Comparison of ENCODE assay signal across 2 fruit fly cellular contexts in genomic region chr3R:16337053-16337385, dm6.
TF ChIP-seq lines count a peak whose summit lies in the region.

No protein-coding gene starts in this region.

TF ChIP-seq in whole organism, embryonic, 481 proteins besides CTCF, POLR2A, EP300 and RAD21 (continued from another document and continues in another):
- peak; percentile 51 for TF ChIP-seq E2f1 (GFP tag; IDR thresholded peaks at IDR 0.05; lab: Robert Waterston, UW)
- TF ChIP-seq CG2889 (GFP tag; IDR thresholded peaks at IDR 0.05; lab: Robert Waterston, UW) = no peak
- TF ChIP-seq Rfx (GFP tag; IDR thresholded peaks at IDR 0.05; lab: Robert Waterston, UW) = no peak
- TF ChIP-seq fd96Cb (tag; optimal IDR thresholded peaks at IDR 0.05; lab: Kevin White, UChicago) = peak; percentile 66
- TF ChIP-seq chm (GFP tag; IDR thresholded peaks at IDR 0.05; lab: Robert Waterston, UW) = peak; percentile 59; the same call in 1 of the 2 replicates
- peak; percentile 32 for TF ChIP-seq CG10209 (GFP tag; optimal IDR thresholded peaks at IDR 0.05; lab: Kevin White, UChicago)
- no peak for TF ChIP-seq knrl (GFP tag; IDR thresholded peaks at IDR 0.05; lab: Robert Waterston, UW; ENCODE audit: partially characterized antibody)
- TF ChIP-seq ci (GFP tag; IDR thresholded peaks at IDR 0.05; lab: Robert Waterston, UW) = peak; percentile 74; the same call in 2 of the 3 replicates
- TF ChIP-seq bbx (GFP tag; IDR thresholded peaks at IDR 0.05; lab: Robert Waterston, UW; ENCODE audit: partially characterized antibody) = no peak
- TF ChIP-seq CG2116 (GFP tag; optimal IDR thresholded peaks at IDR 0.05; lab: Kevin White, UChicago) = peak; percentile 10
- TF ChIP-seq ash1 (GFP tag; optimal IDR thresholded peaks at IDR 0.05; lab: Kevin White, UChicago) = no peak
- TF ChIP-seq CG13775 (GFP tag; optimal IDR thresholded peaks at IDR 0.05; lab: Kevin White, UChicago) = peak; percentile 69
- TF ChIP-seq wor (GFP tag; IDR thresholded peaks at IDR 0.05; lab: Robert Waterston, UW) = 0 out of 2 replicates have a peak, but pooled peaks have one; percentile 20
- peak; percentile 64 for TF ChIP-seq CG17328 (GFP tag; IDR thresholded peaks at IDR 0.05; lab: Robert Waterston, UW)
- 0 out of 2 replicates have a peak, but pooled peaks have one; percentile 2 for TF ChIP-seq H2.0 (GFP tag; IDR thresholded peaks at IDR 0.05; lab: Robert Waterston, UW)
- TF ChIP-seq zen2 (GFP tag; IDR thresholded peaks at IDR 0.05; lab: Robert Waterston, UW; ENCODE audit: partially characterized antibody) = no peak
- peak; percentile 50 for TF ChIP-seq CG12236 (GFP tag; optimal IDR thresholded peaks at IDR 0.05; lab: Kevin White, UChicago)
- TF ChIP-seq CG17829 (tag; optimal IDR thresholded peaks at IDR 0.05; lab: Kevin White, UChicago) = peak; percentile 83
- no peak for TF ChIP-seq cwo (GFP tag; optimal IDR thresholded peaks at IDR 0.05; lab: Kevin White, UChicago)
- peak; percentile 48; the same call in 1 of the 2 replicates for TF ChIP-seq sisA (GFP tag; IDR thresholded peaks at IDR 0.05; lab: Robert Waterston, UW)
- peak; percentile 83 for TF ChIP-seq ara (GFP tag; IDR thresholded peaks at IDR 0.05; lab: Robert Waterston, UW)
- peak; percentile 2 for TF ChIP-seq CG4617 (GFP tag; optimal IDR thresholded peaks at IDR 0.05; lab: Kevin White, UChicago; ENCODE audit: borderline replicate concordance)
- no peak for TF ChIP-seq trh (GFP tag; optimal IDR thresholded peaks at IDR 0.05; lab: Kevin White, UChicago)
- peak; percentile 36; the same call in 1 of the 2 replicates for TF ChIP-seq Awh (GFP tag; IDR thresholded peaks at IDR 0.05; lab: Robert Waterston, UW)
- peak; percentile 68 for TF ChIP-seq CG8290 (GFP tag; optimal IDR thresholded peaks at IDR 0.05; lab: Kevin White, UChicago)
- no peak for TF ChIP-seq CG8290 (tag; optimal IDR thresholded peaks at IDR 0.05; lab: Kevin White, UChicago)
- peak; percentile 77 for TF ChIP-seq gem (tag; optimal IDR thresholded peaks at IDR 0.05; lab: Kevin White, UChicago)
- peak; percentile 7 for TF ChIP-seq CoRest (tag; optimal IDR thresholded peaks at IDR 0.05; lab: Kevin White, UChicago)
- TF ChIP-seq chn (GFP tag; optimal IDR thresholded peaks at IDR 0.05; lab: Kevin White, UChicago) = peak; percentile 75
- no peak for TF ChIP-seq exex (tag; optimal IDR thresholded peaks at IDR 0.05; lab: Kevin White, UChicago)
- TF ChIP-seq Hr51 (GFP tag; optimal IDR thresholded peaks at IDR 0.05; lab: Kevin White, UChicago) = peak; percentile 14 to 54
- TF ChIP-seq sqz (GFP tag; optimal IDR thresholded peaks at IDR 0.05; lab: Kevin White, UChicago) = no peak
- TF ChIP-seq lilli (GFP tag; optimal IDR thresholded peaks at IDR 0.05; lab: Kevin White, UChicago) = peak; percentile 56
- TF ChIP-seq slp2 (GFP tag; optimal IDR thresholded peaks at IDR 0.05; lab: Kevin White, UChicago) = peak; percentile 26
- no peak for TF ChIP-seq onecut (GFP tag; IDR thresholded peaks at IDR 0.05; lab: Robert Waterston, UW)
- no peak for TF ChIP-seq caup (GFP tag; optimal IDR thresholded peaks at IDR 0.05; lab: Kevin White, UChicago; ENCODE audit: severe bottlenecking)
- no peak for TF ChIP-seq CG17568 (GFP tag; optimal IDR thresholded peaks at IDR 0.05; lab: Kevin White, UChicago)
- TF ChIP-seq Antp (GFP tag; optimal IDR thresholded peaks at IDR 0.05; lab: Kevin White, UChicago) = peak; percentile 48
- TF ChIP-seq mld (GFP tag; IDR thresholded peaks at IDR 0.05; lab: Robert Waterston, UW; ENCODE audit: partially characterized antibody) = no peak
- no peak for TF ChIP-seq YL-1 (GFP tag; optimal IDR thresholded peaks at IDR 0.05; lab: Kevin White, UChicago)
- no peak for TF ChIP-seq so (GFP tag; IDR thresholded peaks at IDR 0.05; lab: Robert Waterston, UW)
- TF ChIP-seq CG10959 (GFP tag; IDR thresholded peaks at IDR 0.05; lab: Robert Waterston, UW) = peak; percentile 77
- peak; percentile 60 for TF ChIP-seq Ssrp (tag; optimal IDR thresholded peaks at IDR 0.05; lab: Kevin White, UChicago)
- peak; percentile 56 for TF ChIP-seq Camta (GFP tag; optimal IDR thresholded peaks at IDR 0.05; lab: Kevin White, UChicago)
- TF ChIP-seq CG11398 (GFP tag; optimal IDR thresholded peaks at IDR 0.05; lab: Kevin White, UChicago) = no peak
- no peak for TF ChIP-seq CG9876 (GFP tag; optimal IDR thresholded peaks at IDR 0.05; lab: Kevin White, UChicago)
- no peak for TF ChIP-seq CG9797 (GFP tag; optimal IDR thresholded peaks at IDR 0.05; lab: Kevin White, UChicago)
- TF ChIP-seq pb (GFP tag; optimal IDR thresholded peaks at IDR 0.05; lab: Kevin White, UChicago) = peak; percentile 3
- TF ChIP-seq HLH54F (GFP tag; optimal IDR thresholded peaks at IDR 0.05; lab: Kevin White, UChicago) = peak; percentile 7
- TF ChIP-seq CG17359 (tag; optimal IDR thresholded peaks at IDR 0.05; lab: Kevin White, UChicago) = peak; percentile 59
- no peak for TF ChIP-seq CG34376 (GFP tag; optimal IDR thresholded peaks at IDR 0.05; lab: Kevin White, UChicago)
- TF ChIP-seq gro (GFP tag; optimal IDR thresholded peaks at IDR 0.05; lab: Kevin White, UChicago) = no peak
- peak; percentile 93 for TF ChIP-seq dmrt11E (tag; optimal IDR thresholded peaks at IDR 0.05; lab: Kevin White, UChicago)
- peak; percentile 20 for TF ChIP-seq HmgD (GFP tag; optimal IDR thresholded peaks at IDR 0.05; lab: Kevin White, UChicago)
- TF ChIP-seq Max (GFP tag; optimal IDR thresholded peaks at IDR 0.05; lab: Kevin White, UChicago) = peak; percentile 43
- peak; percentile 23; the same call in 2 of the 4 replicates for TF ChIP-seq Gug (GFP tag; IDR thresholded peaks at IDR 0.05; lab: Robert Waterston, UW)
- peak; percentile 71; the same call in 2 of the 3 replicates for TF ChIP-seq otp (GFP tag; IDR thresholded peaks at IDR 0.05; lab: Robert Waterston, UW)
- 0 out of 2 replicates have a peak, but pooled peaks have one; percentile 20 for TF ChIP-seq peb (GFP tag; IDR thresholded peaks at IDR 0.05; lab: Robert Waterston, UW)
- TF ChIP-seq CG18764 (GFP tag; optimal IDR thresholded peaks at IDR 0.05; lab: Kevin White, UChicago) = peak; percentile 19
- no peak for TF ChIP-seq Dfd (GFP tag; optimal IDR thresholded peaks at IDR 0.05; lab: Kevin White, UChicago)
- TF ChIP-seq ap (GFP tag; IDR thresholded peaks at IDR 0.05; lab: Robert Waterston, UW) = peak; percentile 45
- no peak for TF ChIP-seq CG6854 (GFP tag; optimal IDR thresholded peaks at IDR 0.05; lab: Kevin White, UChicago)
- no peak for TF ChIP-seq hkb (optimal IDR thresholded peaks at IDR 0.05; lab: Kevin White, UChicago)
- TF ChIP-seq hkb (GFP tag; IDR thresholded peaks at IDR 0.05; lab: Robert Waterston, UW) = 0 out of 2 replicates have a peak, but pooled peaks have one; percentile 20

TF ChIP-seq in whole organism, prepupa, 60 proteins besides CTCF, POLR2A, EP300 and RAD21 (continued from another document):
- TF ChIP-seq CG31627 (GFP tag; optimal IDR thresholded peaks at IDR 0.05; lab: Kevin White, UChicago) = peak; percentile 14
- TF ChIP-seq Sox102F (GFP tag; optimal IDR thresholded peaks at IDR 0.05; lab: Kevin White, UChicago) = peak; percentile 45
- peak; percentile 43 for TF ChIP-seq CG10669 (GFP tag; optimal IDR thresholded peaks at IDR 0.05; lab: Kevin White, UChicago)
- no peak for TF ChIP-seq fd85E (GFP tag; optimal IDR thresholded peaks at IDR 0.05; lab: Kevin White, UChicago)
- TF ChIP-seq dsx (GFP tag; optimal IDR thresholded peaks at IDR 0.05; lab: Kevin White, UChicago; ENCODE audit: poor library complexity, severe bottlenecking) = peak; percentile 75
- peak; percentile 18 for TF ChIP-seq spab (GFP tag; optimal IDR thresholded peaks at IDR 0.05; lab: Kevin White, UChicago)
- TF ChIP-seq dac (GFP tag; optimal IDR thresholded peaks at IDR 0.05; lab: Kevin White, UChicago) = no peak
- TF ChIP-seq CG6163 (GFP tag; IDR thresholded peaks at IDR 0.05; lab: Robert Waterston, UW) = peak; percentile 75
- peak; percentile 18 to 49 for TF ChIP-seq ss (GFP tag; optimal IDR thresholded peaks at IDR 0.05; lab: Kevin White, UChicago)
- peak; percentile 63 for TF ChIP-seq Ets96B (tag; optimal IDR thresholded peaks at IDR 0.05; lab: Kevin White, UChicago)
- peak; percentile 10 for TF ChIP-seq Smox (GFP tag; optimal IDR thresholded peaks at IDR 0.05; lab: Kevin White, UChicago)
- TF ChIP-seq CG3919 (GFP tag; optimal IDR thresholded peaks at IDR 0.05; lab: Kevin White, UChicago) = peak; percentile 74
- TF ChIP-seq Met (GFP tag; optimal IDR thresholded peaks at IDR 0.05; lab: Kevin White, UChicago) = peak; percentile 40
- TF ChIP-seq Eip78C (GFP tag; lab: Kevin White, UChicago) = peak; percentile 84
- TF ChIP-seq CG32006 (GFP tag; optimal IDR thresholded peaks at IDR 0.05; lab: Kevin White, UChicago) = peak; percentile 60
- TF ChIP-seq acj6 (GFP tag; optimal IDR thresholded peaks at IDR 0.05; lab: Kevin White, UChicago) = peak; percentile 60
- TF ChIP-seq Gug (GFP tag; IDR thresholded peaks at IDR 0.05; lab: Robert Waterston, UW) = peak; percentile 40
- TF ChIP-seq CG10631 (GFP tag; optimal IDR thresholded peaks at IDR 0.05; lab: Kevin White, UChicago) = peak; percentile 80
- peak; percentile 29 for TF ChIP-seq fd59A (GFP tag; optimal IDR thresholded peaks at IDR 0.05; lab: Kevin White, UChicago)
- no peak for TF ChIP-seq CG6854 (GFP tag; optimal IDR thresholded peaks at IDR 0.05; lab: Kevin White, UChicago)
- TF ChIP-seq svp (GFP tag; lab: Kevin White, UChicago) = peak; percentile 76
- TF ChIP-seq Ets21C (GFP tag; optimal IDR thresholded peaks at IDR 0.05; lab: Kevin White, UChicago) = no peak
- no peak for TF ChIP-seq CG9139 (GFP tag; optimal IDR thresholded peaks at IDR 0.05; lab: Kevin White, UChicago)
- peak; percentile 34 for TF ChIP-seq CG16779 (tag; optimal IDR thresholded peaks at IDR 0.05; lab: Kevin White, UChicago)
- peak; percentile 40 for TF ChIP-seq net (GFP tag; optimal IDR thresholded peaks at IDR 0.05; lab: Kevin White, UChicago)
- TF ChIP-seq Hr38 (GFP tag; optimal IDR thresholded peaks at IDR 0.05; lab: Kevin White, UChicago) = no peak
- TF ChIP-seq Sox14 (GFP tag; optimal IDR thresholded peaks at IDR 0.05; lab: Kevin White, UChicago) = peak; percentile 67
- TF ChIP-seq CG15336 (GFP tag; IDR thresholded peaks at IDR 0.05; lab: Robert Waterston, UW) = peak; percentile 59; the same call in 1 of the 2 replicates
- peak; percentile 46 for TF ChIP-seq CG3032 (tag; optimal IDR thresholded peaks at IDR 0.05; lab: Kevin White, UChicago)
- peak; percentile 41 for TF ChIP-seq CG1621 (tag; optimal IDR thresholded peaks at IDR 0.05; lab: Kevin White, UChicago)
- TF ChIP-seq salr (GFP tag; optimal IDR thresholded peaks at IDR 0.05; lab: Kevin White, UChicago) = peak; percentile 7 to 13
- peak; percentile 24 for TF ChIP-seq CG6808 (GFP tag; optimal IDR thresholded peaks at IDR 0.05; lab: Kevin White, UChicago)
- peak; percentile 39 for TF ChIP-seq topi (GFP tag; optimal IDR thresholded peaks at IDR 0.05; lab: Kevin White, UChicago)
- TF ChIP-seq CG8632 (GFP tag; optimal IDR thresholded peaks at IDR 0.05; lab: Kevin White, UChicago) = peak; percentile 4
- no peak for TF ChIP-seq Blimp-1 (GFP tag; optimal IDR thresholded peaks at IDR 0.05; lab: Kevin White, UChicago)
- TF ChIP-seq Eip93F (GFP tag; optimal IDR thresholded peaks at IDR 0.05; lab: Kevin White, UChicago) = no peak
- no peak; the same call in 1 of the 2 replicates for TF ChIP-seq CG11294 (GFP tag; IDR thresholded peaks at IDR 0.05; lab: Robert Waterston, UW)
TF ChIP-seq in whole organism, prepupa: peak in this region for 43.
